ENCODE assay signal across 8 worm cellular contexts in genomic region chrIV:7903359-7903758, ce11.
TF ChIP-seq lines count a peak whose summit lies in the region.

Gene C49H3.6 (plus strand): TSS chrIV:7903738.

TF ChIP-seq in whole organism, L1 larva, 84 proteins besides CTCF, POLR2A, EP300 and RAD21 (continues in another document):
- TF ChIP-seq mdl-1 (tag; optimal IDR thresholded peaks at IDR 0.05; lab: Kevin White, UChicago) (peak in 1 of 2 experiments; percentile 21), xbp-1 (tag; optimal IDR thresholded peaks at IDR 0.05; lab: Kevin White, UChicago) (peak; percentile 5), egl-27 (tag; optimal IDR thresholded peaks at IDR 0.05; lab: Kevin White, UChicago) (no peak), nhr-84 (tag; optimal IDR thresholded peaks at IDR 0.05; lab: Kevin White, UChicago) (no peak), tbx-2 (tag; optimal IDR thresholded peaks at IDR 0.05; lab: Kevin White, UChicago) (peak; percentile 6), dsc-1 (tag; optimal IDR thresholded peaks at IDR 0.05; lab: Kevin White, UChicago) (peak; percentile 23), nhr-71 (tag; optimal IDR thresholded peaks at IDR 0.05; lab: Kevin White, UChicago) (peak; percentile 55), aha-1 (tag; optimal IDR thresholded peaks at IDR 0.05; lab: Kevin White, UChicago) (no peak), lsy-2 (tag; optimal IDR thresholded peaks at IDR 0.05; lab: Kevin White, UChicago) (peak in 1 of 2 experiments; percentile 72), efl-1 (optimal IDR thresholded peaks at IDR 0.05; lab: Kevin White, UChicago) (peak; percentile 24 to 26), efl-1 (GFP tag; optimal IDR thresholded peaks at IDR 0.05 in 1 of 2; lab: Kevin White, UChicago) (no peak)

TF ChIP-seq in whole organism, L2 larva, 48 proteins besides CTCF, POLR2A, EP300 and RAD21 (continues in another document):
- TF ChIP-seq mab-5 (tag; optimal IDR thresholded peaks at IDR 0.05; lab: Kevin White, UChicago) (no peak), lin-11 (tag; optimal IDR thresholded peaks at IDR 0.05; lab: Kevin White, UChicago) (peak; percentile 1), F13H6.1 (tag; optimal IDR thresholded peaks at IDR 0.05; lab: Kevin White, UChicago) (peak; percentile 30), snpc-4 (tag; optimal IDR thresholded peaks at IDR 0.05; lab: Kevin White, UChicago) (no peak), aly-2 (tag; optimal IDR thresholded peaks at IDR 0.05; lab: Kevin White, UChicago) (no peak), ztf-4 (tag; optimal IDR thresholded peaks at IDR 0.05; lab: Kevin White, UChicago) (no peak), sma-9 (GFP tag; optimal IDR thresholded peaks at IDR 0.05; lab: Kevin White, UChicago) (peak; percentile 29), sma-9 (tag; optimal IDR thresholded peaks at IDR 0.05; lab: Kevin White, UChicago) (no peak), mbf-1 (tag; optimal IDR thresholded peaks at IDR 0.05; lab: Kevin White, UChicago) (no peak), gmeb-1 (tag; optimal IDR thresholded peaks at IDR 0.05; lab: Kevin White, UChicago) (no peak), sem-4 (tag; optimal IDR thresholded peaks at IDR 0.05; lab: Kevin White, UChicago) (peak; percentile 64), nhr-25 (tag; optimal IDR thresholded peaks at IDR 0.05; lab: Kevin White, UChicago) (no peak)

TF ChIP-seq in whole organism, L3 larva, 47 proteins besides CTCF, POLR2A, EP300 and RAD21 (continues in another document):
- TF ChIP-seq ama-1 (optimal IDR thresholded peaks at IDR 0.05; lab: Kevin White, UChicago) (no peak), ceh-9 (tag; optimal IDR thresholded peaks at IDR 0.05; lab: Kevin White, UChicago) (no peak), nhr-12 (tag; optimal IDR thresholded peaks at IDR 0.05; lab: Kevin White, UChicago) (no peak), pha-4 (tag; optimal IDR thresholded peaks at IDR 0.05; lab: Kevin White, UChicago) (peak; percentile 0), skn-1 (tag; optimal IDR thresholded peaks at IDR 0.05; lab: Kevin White, UChicago) (peak; percentile 4), ceh-82 (tag; optimal IDR thresholded peaks at IDR 0.05; lab: Kevin White, UChicago) (no peak), mml-1 (tag; optimal IDR thresholded peaks at IDR 0.05; lab: Kevin White, UChicago) (no peak), lin-15B (tag; optimal IDR thresholded peaks at IDR 0.05; lab: Kevin White, UChicago) (peak; percentile 34), unc-39 (tag; optimal IDR thresholded peaks at IDR 0.05; lab: Kevin White, UChicago) (no peak), hmg-11 (tag; optimal IDR thresholded peaks at IDR 0.05; lab: Kevin White, UChicago) (peak; percentile 56), fkh-2 (tag; optimal IDR thresholded peaks at IDR 0.05; lab: Kevin White, UChicago) (no peak), lin-39 (tag; optimal IDR thresholded peaks at IDR 0.05; lab: Kevin White, UChicago) (peak; percentile 25)

TF ChIP-seq in whole organism, L4 larva, 104 proteins besides CTCF, POLR2A, EP300 and RAD21 (continues in another document):
- TF ChIP-seq nhr-102 (tag; optimal IDR thresholded peaks at IDR 0.05; lab: Kevin White, UChicago) (no peak), nhr-28 (tag; optimal IDR thresholded peaks at IDR 0.05; lab: Kevin White, UChicago) (no peak), nhr-111 (GFP tag; optimal IDR thresholded peaks at IDR 0.05; lab: Kevin White, UChicago) (no peak), saeg-2 (GFP tag; IDR thresholded peaks at IDR 0.05; lab: Robert Waterston, UW) (no peak), ZK546.5 (tag; optimal IDR thresholded peaks at IDR 0.05; lab: Kevin White, UChicago) (no peak), lin-13 (GFP tag; optimal IDR thresholded peaks at IDR 0.05; lab: Kevin White, UChicago) (no peak), gei-8 (GFP tag; optimal IDR thresholded peaks at IDR 0.05; lab: Kevin White, UChicago) (no peak), nhr-41 (GFP tag; IDR thresholded peaks at IDR 0.05; lab: Robert Waterston, UW) (no peak), spr-3 (GFP tag; optimal IDR thresholded peaks at IDR 0.05; lab: Kevin White, UChicago) (no peak), hlh-30 (tag; optimal IDR thresholded peaks at IDR 0.05; lab: Kevin White, UChicago; ENCODE audit: insufficient read depth) (peak; percentile 86), zfp-2 (tag; optimal IDR thresholded peaks at IDR 0.05; lab: Kevin White, UChicago) (no peak), lin-38 (GFP tag; IDR thresholded peaks at IDR 0.05; lab: Robert Waterston, UW) (no peak), nhr-11 (tag; optimal IDR thresholded peaks at IDR 0.05; lab: Kevin White, UChicago) (peak; percentile 30)

TF ChIP-seq in whole organism, late embryonic, 69 proteins besides CTCF, POLR2A, EP300 and RAD21 (continues in another document):
- no peak for TF ChIP-seq lim-6 (tag; optimal IDR thresholded peaks at IDR 0.05; lab: Kevin White, UChicago)
- no peak for TF ChIP-seq syd-9 (tag; optimal IDR thresholded peaks at IDR 0.05; lab: Kevin White, UChicago)
- TF ChIP-seq hlh-30 (tag; optimal IDR thresholded peaks at IDR 0.05; lab: Kevin White, UChicago; ENCODE audit: insufficient read depth): peak; percentile 44
- no peak for TF ChIP-seq sox-2 (GFP tag; IDR thresholded peaks at IDR 0.05; lab: Robert Waterston, UW)
- TF ChIP-seq ceh-34 (tag; optimal IDR thresholded peaks at IDR 0.05; lab: Kevin White, UChicago): no peak
- no peak for TF ChIP-seq pha-4 (tag; optimal IDR thresholded peaks at IDR 0.05; lab: Kevin White, UChicago)
- TF ChIP-seq che-1 (tag; optimal IDR thresholded peaks at IDR 0.05; lab: Kevin White, UChicago): no peak
- no peak for TF ChIP-seq dmd-4 (tag; optimal IDR thresholded peaks at IDR 0.05; lab: Kevin White, UChicago; ENCODE audit: borderline replicate concordance)
- peak; percentile 26 for TF ChIP-seq nfya-1 (tag; optimal IDR thresholded peaks at IDR 0.05; lab: Kevin White, UChicago)
- no peak for TF ChIP-seq rnt-1 (tag; optimal IDR thresholded peaks at IDR 0.05; lab: Kevin White, UChicago)
- TF ChIP-seq ceh-48 (tag; optimal IDR thresholded peaks at IDR 0.05; lab: Kevin White, UChicago): no peak
- no peak for TF ChIP-seq ceh-24 (tag; optimal IDR thresholded peaks at IDR 0.05; lab: Kevin White, UChicago)
- TF ChIP-seq dve-1 (tag; optimal IDR thresholded peaks at IDR 0.05; lab: Kevin White, UChicago): no peak

TF ChIP-seq in whole organism, midembryonic, 9 proteins besides CTCF, POLR2A, EP300 and RAD21:
- TF ChIP-seq T22C8.4 (GFP tag; IDR thresholded peaks at IDR 0.05; lab: Robert Waterston, UW) (no peak), ref-1 (GFP tag; conservative IDR thresholded peaks at IDR 0.05; lab: Robert Waterston, UW) (no peak), cog-1 (tag; optimal IDR thresholded peaks at IDR 0.05; lab: Kevin White, UChicago) (peak; percentile 29), klf-2 (GFP tag; conservative IDR thresholded peaks at IDR 0.05; lab: Robert Waterston, UW) (no peak), flt-1 (GFP tag; IDR thresholded peaks at IDR 0.05; lab: Robert Waterston, UW) (no peak)
TF ChIP-seq in whole organism, midembryonic: peak in this region for 1.

TF ChIP-seq in whole organism, mixed stage, embryonic, 35 proteins besides CTCF, POLR2A, EP300 and RAD21:
- TF ChIP-seq M03D4.4 (tag; optimal IDR thresholded peaks at IDR 0.05; lab: Kevin White, UChicago) (no peak), ceh-83 (GFP tag; optimal IDR thresholded peaks at IDR 0.05; lab: Kevin White, UChicago) (no peak), snpc-4 (tag; optimal IDR thresholded peaks at IDR 0.05; lab: Kevin White, UChicago) (no peak), sptf-1 (tag; optimal IDR thresholded peaks at IDR 0.05; lab: Kevin White, UChicago) (no peak), hlh-1 (tag; optimal IDR thresholded peaks at IDR 0.05; lab: Kevin White, UChicago) (peak; percentile 30), pha-4 (tag; optimal IDR thresholded peaks at IDR 0.05; lab: Kevin White, UChicago) (no peak), ces-1 (GFP tag; optimal IDR thresholded peaks at IDR 0.05; lab: Kevin White, UChicago) (peak; percentile 52), flh-1 (GFP tag; optimal IDR thresholded peaks at IDR 0.05; lab: Kevin White, UChicago) (no peak)

TF ChIP-seq in whole organism, young adult, 124 proteins besides CTCF, POLR2A, EP300 and RAD21:
- TF ChIP-seq cebp-1 (GFP tag; IDR thresholded peaks at IDR 0.05; lab: Robert Waterston, UW) (no peak), cebp-1 (tag; optimal IDR thresholded peaks at IDR 0.05; lab: Kevin White, UChicago) (peak; percentile 29), lin-35 (GFP tag; optimal IDR thresholded peaks at IDR 0.05; lab: Kevin White, UChicago) (peak in 1 of 3 experiments; percentile 63), F37B4.10 (GFP tag; IDR thresholded peaks at IDR 0.05; lab: Robert Waterston, UW) (no peak), nfyb-1 (GFP tag; IDR thresholded peaks at IDR 0.05; lab: Robert Waterston, UW) (peak; percentile 52; the same call in 1 of the 2 replicates), madf-10 (tag; optimal IDR thresholded peaks at IDR 0.05; lab: Kevin White, UChicago) (no peak), ceh-27 (GFP tag; optimal IDR thresholded peaks at IDR 0.05; lab: Kevin White, UChicago) (peak; percentile 43), madf-3 (GFP tag; IDR thresholded peaks at IDR 0.05; lab: Robert Waterston, UW) (0 out of 2 replicates have a peak, but pooled peaks have one; percentile 28), madf-6 (GFP tag; IDR thresholded peaks at IDR 0.05; lab: Robert Waterston, UW) (peak; percentile 19; the same call in 1 of the 2 replicates)
